Fruit fly (Drosophila melanogaster): ENCODE data around the gene CG45116.
A peak's percentile ranks its signal among the peaks of the same experiment; 100 is the strongest.
"Not testable (repeated sequence)": the region's sequence is repeated elsewhere in the genome, so short reads cannot be mapped to it uniquely, and the experiment has no call there.

The CG45116 gene

DNA sequence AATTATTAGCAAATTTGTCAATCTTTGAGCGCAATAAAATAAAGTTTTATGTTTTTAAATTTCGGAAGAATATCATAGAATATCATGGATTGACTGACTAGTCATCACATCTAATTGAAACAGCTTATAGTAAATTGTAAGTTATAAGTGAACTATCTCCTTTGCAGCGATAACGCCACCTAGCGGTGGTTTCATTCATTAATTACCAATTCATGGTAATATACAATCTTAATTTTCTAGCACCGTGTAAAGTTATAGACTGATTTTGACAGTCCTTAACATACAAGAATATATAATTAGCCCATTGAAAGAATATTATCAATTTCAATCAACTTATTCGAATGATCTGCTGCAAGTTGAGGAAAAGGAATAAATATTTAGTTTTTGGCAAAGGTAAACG, 14.4 kb downstream of the CG45116 start:
- TF ChIP-seq CG8159 (tag; optimal IDR thresholded peaks at IDR 0.05), result no peak
- no peak for TF ChIP-seq rn (GFP tag; IDR thresholded peaks at IDR 0.05)
- no peak for TF ChIP-seq gl (tag; optimal IDR thresholded peaks at IDR 0.05)
- TF ChIP-seq Snoo (tag; optimal IDR thresholded peaks at IDR 0.05), result no peak
- no peak for TF ChIP-seq CG10348 (GFP tag; IDR thresholded peaks at IDR 0.05)
- no peak for TF ChIP-seq CG13204 (GFP tag; optimal IDR thresholded peaks at IDR 0.05)
- TF ChIP-seq Pif1A (GFP tag; optimal IDR thresholded peaks at IDR 0.05), result no peak
- TF ChIP-seq CG4496 (GFP tag; IDR thresholded peaks at IDR 0.05), result no peak
- no peak for TF ChIP-seq D1 (tag; optimal IDR thresholded peaks at IDR 0.05)
- TF ChIP-seq CG9948 (tag; optimal IDR thresholded peaks at IDR 0.05), result no peak
- TF ChIP-seq CG32121 (GFP tag; IDR thresholded peaks at IDR 0.05), result no peak
- TF ChIP-seq Pif1B (GFP tag; optimal IDR thresholded peaks at IDR 0.05), result no peak

DNA sequence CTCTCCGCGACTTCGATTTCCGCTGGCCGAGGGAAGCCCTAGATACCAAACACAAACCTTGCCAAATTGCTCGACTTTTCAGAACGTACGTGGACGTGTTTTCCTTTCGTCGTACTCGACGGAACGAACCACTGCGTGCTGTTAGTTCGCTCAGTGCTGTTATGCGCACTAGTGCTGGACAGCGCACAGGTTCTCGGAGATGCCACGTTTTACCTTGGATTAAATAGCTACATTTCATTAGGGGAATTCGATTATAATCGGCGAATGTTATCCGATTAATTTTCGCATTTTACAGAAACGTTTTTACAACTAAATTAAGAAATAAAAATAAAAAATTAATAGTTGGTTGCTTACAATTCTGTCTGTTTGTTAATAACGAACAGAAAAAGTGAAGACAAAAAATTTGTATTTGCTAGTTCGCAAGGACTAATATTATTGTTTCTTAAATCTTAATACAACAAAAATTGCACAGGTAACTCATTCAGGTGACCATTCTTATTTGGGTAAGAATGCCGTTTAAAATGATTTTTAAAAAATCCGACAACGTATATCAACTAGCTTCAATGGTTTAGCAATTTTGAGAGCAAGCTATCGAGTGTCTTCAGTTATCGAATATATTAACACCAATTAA, 18.0 kb downstream of the CG45116 start, which contains the start of the genes ArfGAP3 and CG32452:
Gene ArfGAP3, minus strand, starts transcription at position 441 of the 631 bp plus-strand sequence.
Gene CG32452, plus strand, starts transcription at position 592 of the 631 bp plus-strand sequence.
- TF ChIP-seq Snoo (tag; optimal IDR thresholded peaks at IDR 0.05) (no peak), CG15710 (tag; optimal IDR thresholded peaks at IDR 0.05) (peak; percentile 63), gl (tag; optimal IDR thresholded peaks at IDR 0.05) (no peak), CG8301 (tag; optimal IDR thresholded peaks at IDR 0.05) (no peak), D1 (tag; optimal IDR thresholded peaks at IDR 0.05) (no peak), Pif1A (GFP tag; optimal IDR thresholded peaks at IDR 0.05) (no peak), CG14655 (GFP tag; optimal IDR thresholded peaks at IDR 0.05) (no peak), CG34367 (tag; optimal IDR thresholded peaks at IDR 0.05) (peak; percentile 37), CG32121 (GFP tag; IDR thresholded peaks at IDR 0.05) (peak; percentile 78), CG8159 (tag; optimal IDR thresholded peaks at IDR 0.05) (peak; percentile 62), Pif1B (GFP tag; optimal IDR thresholded peaks at IDR 0.05) (peak; percentile 33), CG4496 (GFP tag; IDR thresholded peaks at IDR 0.05) (peak; percentile 74), fd96Ca (GFP tag; IDR thresholded peaks at IDR 0.05) (no peak), CG17806 (tag; optimal IDR thresholded peaks at IDR 0.05) (peak; percentile 61), rn (GFP tag; IDR thresholded peaks at IDR 0.05) (peak; percentile 50; the same call in 1 of the 2 replicates), CG10348 (GFP tag; IDR thresholded peaks at IDR 0.05) (no peak), CG13204 (GFP tag; optimal IDR thresholded peaks at IDR 0.05) (no peak), CG12605 (GFP tag; IDR thresholded peaks at IDR 0.05) (no peak), Ets98B (GFP tag; IDR thresholded peaks at IDR 0.05) (peak; percentile 77), CG9948 (tag; optimal IDR thresholded peaks at IDR 0.05) (peak; percentile 56)

DNA sequence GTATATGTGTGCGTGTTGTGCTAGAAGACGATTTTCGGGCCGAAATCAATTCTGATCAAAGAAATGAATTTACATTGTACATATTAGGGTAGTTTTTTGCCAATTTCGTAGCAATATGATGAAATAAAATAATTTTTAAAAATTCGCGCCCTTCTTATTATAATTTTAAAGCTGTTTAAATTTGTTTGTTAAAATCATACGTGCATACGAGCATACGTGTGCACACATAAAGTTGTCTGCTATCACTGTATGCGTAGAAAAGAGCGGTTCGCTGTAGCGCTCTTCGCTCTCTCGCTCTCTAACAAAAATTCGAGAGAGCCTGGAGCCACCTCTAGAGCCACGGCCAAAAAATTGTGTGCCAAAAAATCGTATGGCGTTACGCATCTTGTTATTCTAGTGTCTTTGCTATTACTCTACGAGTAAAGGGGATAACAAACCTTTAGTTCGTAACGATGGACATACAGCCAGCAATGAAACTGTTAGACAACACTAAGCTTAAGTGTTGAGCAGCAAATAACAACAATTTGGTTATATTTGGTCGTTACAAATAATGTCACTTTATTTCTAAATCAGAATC, 21.5 kb downstream of the CG45116 start, which contains the start of gene mael:
Gene mael, plus strand, starts transcription at position 510 of the 577 bp plus-strand sequence.
- not testable (repeated sequence) for TF ChIP-seq gl, D1, CG9948 (tag; optimal IDR thresholded peaks at IDR 0.05)

DNA sequence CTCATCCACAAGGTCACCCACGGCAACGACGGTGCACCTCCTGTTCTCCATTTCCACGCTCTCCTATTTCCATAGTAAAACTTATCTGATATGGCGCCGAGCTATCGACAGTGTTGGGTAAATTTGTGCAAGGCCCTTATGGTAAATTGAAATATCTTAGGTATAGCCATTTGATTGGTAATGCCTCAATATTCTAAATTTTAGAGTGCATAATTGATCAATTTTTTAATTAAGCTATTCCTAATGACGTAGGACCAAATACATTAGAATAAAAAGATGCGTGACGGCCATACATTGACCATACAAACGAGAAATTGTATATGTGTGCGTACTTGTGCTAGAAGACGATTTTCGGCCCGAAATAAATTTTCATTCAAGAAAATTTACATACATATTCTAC, 22.8 kb downstream of the CG45116 start, which contains the start of gene CG14451:
Gene CG14451, minus strand, starts transcription at position 101 of the 400 bp plus-strand sequence.
- TF ChIP-seq fd96Ca (GFP tag; IDR thresholded peaks at IDR 0.05), result no peak
- TF ChIP-seq Snoo (tag; optimal IDR thresholded peaks at IDR 0.05), result no peak
- TF ChIP-seq Pif1A (GFP tag; optimal IDR thresholded peaks at IDR 0.05), result no peak
- no peak for TF ChIP-seq CG8301 (tag; optimal IDR thresholded peaks at IDR 0.05)
- TF ChIP-seq CG4496 (GFP tag; IDR thresholded peaks at IDR 0.05), result no peak
- no peak for TF ChIP-seq rn (GFP tag; IDR thresholded peaks at IDR 0.05)
- TF ChIP-seq gl (tag; optimal IDR thresholded peaks at IDR 0.05), result no peak
- TF ChIP-seq EcR (GFP tag; optimal IDR thresholded peaks at IDR 0.05), result no peak
- no peak for TF ChIP-seq CG14655 (GFP tag; optimal IDR thresholded peaks at IDR 0.05)
- no peak for TF ChIP-seq D1 (tag; optimal IDR thresholded peaks at IDR 0.05)
- TF ChIP-seq CG17806 (tag; optimal IDR thresholded peaks at IDR 0.05), result no peak
- no peak for TF ChIP-seq CG8159 (tag; optimal IDR thresholded peaks at IDR 0.05)
- no peak for TF ChIP-seq CG9948 (tag; optimal IDR thresholded peaks at IDR 0.05)
- TF ChIP-seq CG15710 (tag; optimal IDR thresholded peaks at IDR 0.05), result no peak
- no peak for TF ChIP-seq Pif1B (GFP tag; optimal IDR thresholded peaks at IDR 0.05)

DNA sequence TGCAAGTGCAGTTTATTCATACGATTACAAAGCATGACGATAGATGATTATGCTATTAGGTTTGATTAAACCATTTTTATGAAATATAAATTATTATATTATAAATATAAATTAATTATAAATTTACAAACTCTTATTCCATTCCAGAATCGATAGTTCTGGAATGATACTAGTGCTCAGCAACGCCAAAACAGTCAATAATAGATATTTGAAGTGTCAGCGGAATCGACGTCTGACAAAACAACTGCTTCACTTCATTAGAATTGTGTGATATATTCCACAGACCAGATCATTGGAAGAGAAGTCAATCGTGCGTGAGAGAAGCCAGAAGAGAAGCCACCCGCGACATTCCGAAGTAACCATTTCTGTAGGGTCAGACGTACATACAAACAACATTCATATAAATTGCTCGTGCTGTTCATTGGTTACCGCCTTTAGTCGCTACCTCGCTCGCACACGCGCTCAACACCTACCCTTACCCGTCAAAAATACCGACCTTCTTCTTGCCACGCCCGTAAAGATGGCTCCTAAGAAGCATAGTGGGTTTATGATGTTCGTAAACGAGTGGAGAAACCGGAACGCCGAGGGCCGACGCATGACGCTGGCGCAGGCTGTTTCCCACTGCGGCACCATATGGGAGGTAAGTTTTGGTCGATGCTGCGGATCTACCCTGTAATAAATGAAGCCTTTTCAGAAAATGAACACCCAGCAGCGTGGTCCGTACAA, 25.0 kb downstream of the CG45116 start:
- TF ChIP-seq Snoo (tag; optimal IDR thresholded peaks at IDR 0.05), result no peak
- no peak for TF ChIP-seq CG14655 (GFP tag; optimal IDR thresholded peaks at IDR 0.05)
- TF ChIP-seq CG8301 (tag; optimal IDR thresholded peaks at IDR 0.05), result no peak
- no peak for TF ChIP-seq gl (tag; optimal IDR thresholded peaks at IDR 0.05)
- no peak for TF ChIP-seq CG10348 (GFP tag; IDR thresholded peaks at IDR 0.05)
- TF ChIP-seq CG12605 (GFP tag; IDR thresholded peaks at IDR 0.05), result no peak
- no peak for TF ChIP-seq CG8159 (tag; optimal IDR thresholded peaks at IDR 0.05)

All from whole organism, pupa.